Fruit fly (Drosophila melanogaster) ovary, adult (tissue): ENCODE data around the gene CG8560.

ENCODE experiments used
- CG17801 ChIP-seq: fragments of 200-800 bp; optimal IDR thresholded peaks from 2 replicates; lab custom pipeline; 2019; ENCODE audit warnings: missing biosample characterization, mild to moderate bottlenecking, missing genetic modification characterization, moderate library complexity; ENCODE audit not compliant: partially characterized antibody

CG8560 gene

DNA sequence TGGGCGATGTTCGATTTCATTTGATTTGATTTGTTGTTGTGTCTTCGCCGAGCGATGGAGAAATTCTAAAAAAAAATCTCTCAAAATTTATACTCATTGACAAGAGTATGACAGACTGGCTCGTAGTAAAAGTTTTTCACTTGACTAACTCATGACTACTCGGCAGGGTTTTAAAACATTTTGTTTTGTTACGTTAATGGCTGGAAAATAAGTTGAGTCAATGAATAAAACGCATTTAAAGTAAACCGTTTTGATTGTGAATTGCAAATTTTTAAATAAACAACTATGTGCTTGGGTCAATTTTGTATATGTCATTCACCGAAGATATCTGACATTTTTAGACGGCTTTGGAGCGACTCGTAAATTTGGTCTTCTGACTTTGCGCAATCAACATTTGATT is at the start of gene CG8560:
TSS of gene CG8560 (minus strand) at position 101 of the 400 bp plus-strand sequence.
- TF ChIP-seq CG17801 = no peak

DNA sequence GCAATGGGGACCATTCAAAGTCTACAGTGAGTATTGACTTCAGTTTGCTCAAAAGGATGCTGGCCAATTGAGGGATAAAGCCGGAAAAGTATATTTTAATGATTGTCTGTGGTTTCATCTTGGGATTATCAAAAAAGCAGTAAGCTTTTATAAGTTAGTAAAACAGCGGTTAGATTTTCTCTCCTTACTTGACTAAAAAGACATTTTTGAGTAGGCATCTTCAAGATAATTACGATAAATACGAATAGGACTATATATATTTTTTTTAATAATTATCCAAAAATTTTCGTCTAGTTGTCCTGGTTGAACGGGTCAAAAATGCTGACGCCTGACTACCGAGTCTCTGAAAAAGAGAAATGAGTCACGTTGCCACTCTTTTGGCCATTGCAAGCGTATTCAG is 46.6 kb upstream of the CG8560 start, which contains the start of gene CG33278:
TSS of gene CG33278 (plus strand) at position 301 of the 400 bp plus-strand sequence.
- TF ChIP-seq CG17801 = no peak

DNA sequence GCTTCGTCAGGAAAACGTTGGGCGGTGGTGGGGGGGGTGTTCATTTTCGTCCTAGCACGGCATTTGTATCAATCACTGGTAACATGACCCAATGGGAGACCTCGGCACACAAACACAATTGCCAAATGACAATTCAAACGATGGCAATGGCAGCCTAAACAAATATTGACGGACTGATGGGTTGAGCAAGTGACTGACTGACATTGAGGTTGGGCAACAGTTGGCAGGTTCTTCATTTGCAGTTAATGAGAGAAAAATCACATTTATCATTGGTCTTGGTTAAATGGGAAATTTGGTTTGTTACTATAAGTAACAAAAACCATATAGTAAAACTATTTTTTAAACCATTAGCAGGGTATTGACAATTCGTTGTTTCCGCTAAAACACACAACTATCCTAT is 45.1 kb upstream of the CG8560 start:
- TF ChIP-seq CG17801 = no peak

DNA sequence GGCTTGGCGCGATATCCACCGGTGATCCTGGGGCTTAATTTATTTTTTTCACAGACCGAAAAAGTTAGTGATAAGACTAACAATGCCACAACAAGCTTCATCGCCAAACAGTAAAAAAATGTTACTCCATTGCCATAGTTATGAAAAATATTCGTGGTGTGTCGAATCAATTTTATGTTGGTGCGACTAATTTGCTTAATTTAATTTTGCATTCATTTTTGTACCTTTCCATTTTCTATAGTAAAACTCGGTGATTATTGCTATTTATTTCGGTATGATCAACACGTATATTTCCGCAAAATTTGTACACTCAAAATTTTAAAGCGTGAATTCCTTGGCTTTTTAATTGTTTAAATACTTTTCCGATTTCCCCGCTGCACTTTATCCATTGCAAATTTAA is 36.7 kb upstream of the CG8560 start, which contains the start of gene sphinx2:
TSS of gene sphinx2 (minus strand) at position 101 of the 400 bp plus-strand sequence.
- no peak for TF ChIP-seq CG17801

DNA sequence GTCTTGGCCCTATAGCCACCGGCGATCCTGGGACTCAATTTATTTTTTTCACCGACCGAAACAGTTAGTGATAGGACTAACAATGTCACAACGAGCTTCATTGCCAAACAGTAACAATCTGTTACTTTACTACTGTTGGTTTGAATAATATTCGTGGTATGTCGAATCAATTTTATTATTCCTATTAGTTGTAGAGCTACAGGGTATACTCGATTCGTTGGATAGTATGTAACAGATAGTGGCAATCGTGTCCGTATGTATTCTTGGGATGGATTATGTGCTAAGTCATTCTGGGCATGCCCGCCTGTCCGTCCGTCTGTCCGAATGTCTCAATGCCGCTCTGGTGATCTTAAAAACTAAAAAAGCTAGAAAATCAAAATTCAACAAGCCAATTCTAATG is 35.3 kb upstream of the CG8560 start, which contains the start of gene sphinx1:
TSS of gene sphinx1 (minus strand) at position 101 of the 400 bp plus-strand sequence.
- TF ChIP-seq CG17801 = no peak

DNA sequence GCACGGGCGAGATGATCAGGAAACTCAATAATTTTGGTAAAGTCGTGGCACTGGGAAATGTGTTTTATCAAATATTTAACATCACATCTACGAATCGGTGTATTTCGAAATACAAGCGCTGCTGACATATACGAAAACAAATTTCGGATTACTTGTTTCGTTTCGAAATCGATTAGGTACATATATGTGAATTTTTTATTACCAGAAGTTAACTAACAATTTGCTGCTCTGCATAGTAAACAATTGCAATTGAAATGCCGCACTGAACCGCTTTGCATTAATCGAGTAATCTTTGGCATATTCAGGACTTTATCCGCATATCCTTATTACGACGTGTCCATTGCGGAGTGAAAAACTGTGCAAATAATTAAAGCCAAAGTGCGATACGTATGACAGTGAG is 33.4 kb upstream of the CG8560 start, which contains the start of gene CG14835:
TSS of gene CG14835 (minus strand) at position 101 of the 400 bp plus-strand sequence.
- no peak for TF ChIP-seq CG17801

DNA sequence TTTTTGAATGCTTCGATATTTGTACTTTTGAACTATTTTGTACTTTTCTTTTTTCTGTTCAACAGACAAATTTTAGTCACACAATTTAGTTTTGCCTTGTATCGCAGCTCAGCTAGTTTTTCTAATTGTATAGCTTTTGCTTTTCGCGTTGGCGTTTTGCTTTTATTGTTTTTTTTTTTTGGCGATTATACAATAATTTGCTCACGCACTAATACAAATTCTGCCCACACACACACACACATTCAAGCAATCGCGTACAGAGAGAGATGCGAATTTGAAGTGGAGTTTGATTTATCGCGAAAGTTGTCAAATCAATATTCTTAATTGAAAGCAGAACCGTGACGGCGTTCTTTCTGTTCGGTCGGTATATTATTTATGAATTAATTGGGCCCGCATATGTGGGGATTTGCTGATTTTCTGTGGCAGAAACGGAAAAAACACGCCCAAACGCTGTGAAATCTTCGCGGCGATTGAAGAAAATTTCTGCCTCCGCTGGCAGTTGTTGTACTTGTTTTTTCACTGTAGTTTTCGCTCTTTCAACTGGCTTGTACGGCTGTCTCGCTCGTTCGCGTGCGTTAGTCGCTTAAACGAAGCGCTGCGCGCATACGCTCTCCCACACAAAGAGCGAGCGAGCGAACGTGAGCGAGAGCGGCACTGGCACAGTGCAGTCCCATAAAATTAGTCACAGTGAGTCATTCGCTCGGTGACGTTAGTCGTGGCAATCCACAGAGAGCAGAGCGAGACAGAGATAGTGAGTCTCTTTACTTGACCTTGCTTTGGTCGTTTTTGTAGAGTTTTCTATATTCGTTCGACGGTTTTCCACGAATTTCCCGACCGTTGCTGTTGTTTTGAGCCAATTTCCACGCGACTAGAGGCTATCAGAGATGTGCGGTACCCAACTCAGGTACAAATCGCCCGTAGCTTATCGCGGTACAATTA is 31.0 kb upstream of the CG8560 start, which contains the start of gene Rac2:
TSS of gene Rac2 (minus strand) at position 476 of the 939 bp plus-strand sequence.
- TF ChIP-seq CG17801 = peak; percentile 46

DNA sequence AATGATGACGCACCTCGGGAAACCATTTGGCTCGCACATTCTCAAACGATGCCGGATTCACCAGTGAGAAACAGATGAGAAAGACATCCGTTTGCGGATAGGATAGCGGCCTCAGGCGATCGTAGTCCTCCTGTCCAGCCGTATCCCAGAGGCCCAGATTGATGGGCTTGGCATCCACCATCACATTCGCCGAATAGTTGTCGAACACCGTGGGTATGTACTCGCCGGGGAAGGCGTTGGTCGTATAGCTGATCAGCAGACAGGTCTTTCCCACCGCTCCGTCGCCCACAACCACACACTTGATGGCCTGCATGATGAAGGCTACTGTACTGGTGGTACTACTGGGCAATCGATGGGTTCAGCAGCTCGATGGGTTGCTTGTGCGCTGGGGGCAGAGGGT is 30.2 kb upstream of the CG8560 start:
- TF ChIP-seq CG17801 = no peak

DNA sequence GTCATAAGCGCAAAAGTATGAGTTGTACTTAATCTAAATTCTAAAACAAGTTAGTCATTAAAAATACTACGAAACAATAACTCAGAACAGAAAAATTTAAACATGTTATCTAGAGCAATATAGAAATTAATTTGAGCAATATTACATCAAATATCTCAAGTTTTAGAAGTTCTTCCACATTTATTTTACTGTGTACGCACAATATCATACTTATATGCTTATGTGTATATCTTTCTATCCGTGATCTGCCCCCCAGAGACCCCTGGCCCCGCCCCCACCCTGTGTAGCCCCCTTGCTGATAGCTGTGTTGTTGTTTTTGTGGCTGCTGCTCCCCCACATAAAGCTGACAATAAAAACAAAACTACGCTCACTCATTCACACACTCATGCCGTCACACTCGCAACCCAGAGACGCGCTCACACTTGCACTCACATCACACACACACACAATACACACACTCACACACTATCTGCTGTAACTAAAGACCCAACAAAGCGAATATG is 29.4 kb upstream of the CG8560 start:
- TF ChIP-seq CG17801 = peak; percentile 49

DNA sequence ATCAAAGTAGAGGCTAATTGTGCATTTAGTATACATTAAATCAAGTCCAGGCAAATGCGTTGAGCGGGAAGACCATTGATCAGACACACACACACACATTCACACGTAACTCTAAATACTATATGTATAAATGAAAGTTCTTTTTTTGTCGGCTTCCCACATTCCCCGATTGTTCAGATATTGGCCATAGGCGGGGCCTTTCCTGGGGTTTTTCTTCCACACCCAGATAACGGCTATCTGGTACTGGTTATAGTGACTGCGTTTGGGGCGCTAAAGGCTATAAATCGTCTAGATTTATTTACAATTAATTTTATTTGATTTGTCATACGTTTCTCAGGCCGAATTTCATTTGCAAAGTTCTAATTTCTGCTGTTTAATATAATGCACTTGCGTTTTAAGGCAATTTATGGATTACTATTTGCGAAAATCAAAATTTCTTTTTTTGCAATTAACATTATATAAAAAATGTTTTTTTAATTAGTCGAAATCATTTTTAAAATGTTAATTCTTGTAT is 28.9 kb upstream of the CG8560 start:
- no peak for TF ChIP-seq CG17801

DNA sequence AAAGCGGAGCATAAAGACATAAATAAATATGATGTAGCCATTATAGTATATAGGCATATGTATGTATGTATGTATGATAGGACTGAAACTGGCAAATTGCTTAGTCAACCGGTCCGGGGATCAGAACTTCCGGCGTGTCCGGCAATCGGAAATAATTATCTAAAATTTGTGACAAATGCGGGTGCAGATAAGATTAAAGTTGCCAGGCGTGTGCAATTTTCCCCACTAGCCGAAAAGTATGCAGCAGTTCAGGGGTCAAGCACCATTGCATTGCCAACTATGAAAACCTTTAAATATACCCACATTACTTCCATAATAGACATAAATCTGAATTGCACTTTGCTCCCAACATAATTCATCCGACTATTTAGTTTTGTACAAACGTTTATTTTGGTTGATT is 28.3 kb upstream of the CG8560 start:
- TF ChIP-seq CG17801 = no peak

DNA sequence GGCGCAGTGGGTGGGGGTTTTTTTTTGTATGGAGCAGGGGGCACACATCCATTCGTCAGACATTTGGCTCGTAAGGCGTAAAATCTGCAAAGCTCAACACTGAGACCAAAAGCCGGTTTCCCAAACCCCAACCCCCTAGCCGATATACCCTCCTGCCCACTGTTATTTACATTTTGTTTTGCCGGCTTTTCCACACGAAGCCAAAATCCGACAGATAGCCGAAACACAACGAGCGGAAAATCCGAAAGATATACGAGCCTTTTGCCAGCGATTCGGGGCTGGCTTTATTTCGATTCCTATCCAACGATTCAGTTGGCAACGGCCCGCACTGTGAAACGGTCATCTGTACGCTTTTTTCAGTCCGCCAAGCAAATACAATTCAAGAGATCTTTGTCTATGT is 19.5 kb upstream of the CG8560 start, which contains the start of gene CG42458:
TSS of gene CG42458 (plus strand) at position 311 of the 400 bp plus-strand sequence.
- no peak for TF ChIP-seq CG17801

DNA sequence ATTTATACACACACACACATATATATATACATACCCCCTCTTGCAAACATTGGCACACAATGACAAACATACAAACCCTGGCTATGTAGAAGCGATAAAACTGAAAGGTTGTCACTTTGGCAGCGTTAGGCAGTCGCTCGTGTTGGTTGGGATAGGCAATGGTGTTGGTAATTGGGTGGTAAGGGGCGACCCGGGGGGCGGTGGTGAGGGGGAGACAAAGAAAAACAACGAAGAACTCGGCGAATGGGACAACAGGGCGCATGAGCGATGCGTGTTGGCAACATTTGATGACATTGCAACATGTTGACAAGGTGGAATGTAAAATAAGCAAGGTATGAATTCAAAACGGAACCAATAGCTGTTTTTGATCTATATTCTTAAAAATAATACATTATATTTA is 18.6 kb upstream of the CG8560 start:
- no peak for TF ChIP-seq CG17801

DNA sequence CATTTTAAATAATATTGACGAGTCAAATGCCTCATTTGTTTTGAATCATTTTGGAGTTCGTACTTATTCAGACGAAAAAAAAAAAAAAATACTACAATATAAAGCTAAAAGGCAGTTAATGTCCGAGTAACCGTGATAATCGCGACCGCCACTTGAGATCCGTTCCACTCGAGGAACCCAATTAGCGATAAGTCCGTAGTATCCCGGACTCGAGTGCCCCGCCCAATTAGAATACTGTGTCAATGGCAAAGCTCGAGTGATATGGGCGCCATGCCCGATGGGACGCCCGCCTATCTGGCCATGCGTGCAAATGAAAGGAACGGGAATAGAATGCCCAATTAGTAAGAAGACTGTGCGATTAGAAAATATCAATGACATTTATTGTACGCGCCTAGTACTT is 2.0 kb downstream of the CG8560 start:
- no peak for TF ChIP-seq CG17801

DNA sequence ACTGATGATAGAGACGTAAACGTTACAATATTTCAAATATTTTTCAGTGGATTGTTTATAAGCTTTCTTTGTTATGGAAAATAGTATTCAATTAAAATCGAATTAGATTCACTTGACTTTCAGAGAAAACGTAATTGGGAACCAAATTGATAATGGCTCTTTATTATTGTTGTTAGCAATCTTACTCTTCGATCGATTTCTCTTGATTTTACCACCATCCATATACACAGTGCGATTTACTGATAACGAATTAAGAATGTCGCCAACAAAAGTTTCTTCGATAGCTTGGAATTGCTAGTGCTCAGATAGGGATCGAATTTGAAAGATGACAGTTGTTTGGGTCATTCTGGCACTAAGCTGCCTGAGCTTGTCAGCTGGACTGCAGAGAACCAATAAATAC is 4.2 kb downstream of the CG8560 start, which contains the start of gene CG18417:
TSS of gene CG18417 (plus strand) at position 301 of the 400 bp plus-strand sequence.
- TF ChIP-seq CG17801 = no peak

DNA sequence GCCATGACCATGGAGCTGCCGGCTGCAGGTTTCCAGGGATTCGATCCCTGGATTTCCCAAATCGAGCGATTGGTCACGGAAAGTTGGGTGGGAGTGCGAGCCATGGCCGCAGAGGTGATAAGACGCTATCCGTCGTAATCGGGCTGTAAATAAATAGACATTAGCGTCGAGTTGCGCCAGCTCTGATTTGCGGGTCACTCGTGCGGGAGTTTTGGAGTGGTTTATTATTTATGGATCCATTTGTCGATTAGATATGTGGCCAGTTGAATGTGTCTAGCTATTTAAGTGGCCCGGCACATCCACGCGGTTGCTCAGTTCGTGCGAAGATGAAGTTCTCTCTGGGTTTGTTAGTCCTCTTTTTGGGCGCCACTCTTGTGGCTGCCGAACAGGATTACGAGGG is 6.0 kb downstream of the CG8560 start, which contains the start of gene CG8562:
TSS of gene CG8562 (plus strand) at position 307 of the 400 bp plus-strand sequence.
- no peak for TF ChIP-seq CG17801

DNA sequence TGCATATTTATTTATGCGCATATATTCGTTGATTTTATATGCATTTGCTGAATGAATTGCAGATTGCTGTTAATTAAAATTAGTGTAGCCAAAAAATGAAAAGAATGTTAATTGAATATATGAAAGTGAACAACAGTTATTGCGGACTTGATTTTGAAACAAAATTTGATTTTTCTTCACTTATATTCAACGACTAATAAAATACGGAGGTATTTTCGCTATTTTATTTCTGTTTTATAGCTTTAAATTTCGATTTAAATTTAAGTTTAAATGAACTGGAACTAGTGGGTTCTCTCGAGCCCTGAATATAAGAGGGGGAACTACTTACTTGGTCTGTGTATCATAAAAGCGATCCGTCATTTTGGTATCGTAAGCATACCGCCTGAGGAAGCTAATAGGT is 7.9 kb downstream of the CG8560 start, which contains the start of gene CG32379:
TSS of gene CG32379 (plus strand) at position 301 of the 400 bp plus-strand sequence.
- TF ChIP-seq CG17801 = no peak
